Worm (Caenorhabditis elegans): ENCODE data around the gene F56D5.5.

F56D5.5 gene

DNA sequence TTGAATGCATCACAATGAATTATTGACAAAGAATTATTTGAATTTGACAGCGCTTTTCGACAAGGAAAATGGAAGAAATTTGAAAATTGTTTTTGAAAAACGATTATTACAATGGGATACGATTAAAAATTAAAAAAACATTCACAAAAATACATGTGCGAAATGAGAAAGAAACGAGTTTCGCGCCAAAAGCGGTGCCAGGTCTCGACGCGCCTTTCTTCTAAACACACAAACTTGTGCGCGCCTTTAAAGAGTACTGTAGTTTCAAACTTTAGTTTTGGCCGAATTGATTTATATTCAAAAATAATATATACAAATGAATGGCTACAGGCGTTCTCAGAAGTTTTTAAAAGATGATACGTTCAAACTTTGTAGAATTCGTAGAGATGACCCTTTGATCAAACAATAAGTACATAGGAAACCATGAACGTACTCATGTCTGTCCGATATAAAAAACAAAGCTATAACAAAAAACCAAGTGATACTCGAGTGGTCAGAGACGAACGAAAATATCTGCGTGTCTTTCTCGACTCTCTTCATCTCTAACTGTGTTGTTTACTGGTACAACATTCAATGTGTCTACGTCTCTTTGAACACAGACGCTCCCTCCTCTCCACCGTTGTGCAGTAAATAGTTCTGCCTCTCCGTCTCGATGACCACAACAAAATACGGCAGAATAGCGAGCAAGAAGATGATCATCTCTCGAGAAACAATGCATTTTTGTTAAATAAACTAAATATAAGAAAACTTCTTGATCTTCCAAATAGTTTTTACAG, 39.9 kb downstream of the F56D5.5 start (continued):
- no peak for TF ChIP-seq ceh-62 (tag; optimal IDR thresholded peaks at IDR 0.05)
- no peak for TF ChIP-seq ZK337.2 (GFP tag; IDR thresholded peaks at IDR 0.05)
- no peak for TF ChIP-seq aha-1 (tag)
- peak; percentile 51 for TF ChIP-seq mes-2 (tag; optimal IDR thresholded peaks at IDR 0.05; ENCODE audit: poor library complexity, severe bottlenecking)

DNA sequence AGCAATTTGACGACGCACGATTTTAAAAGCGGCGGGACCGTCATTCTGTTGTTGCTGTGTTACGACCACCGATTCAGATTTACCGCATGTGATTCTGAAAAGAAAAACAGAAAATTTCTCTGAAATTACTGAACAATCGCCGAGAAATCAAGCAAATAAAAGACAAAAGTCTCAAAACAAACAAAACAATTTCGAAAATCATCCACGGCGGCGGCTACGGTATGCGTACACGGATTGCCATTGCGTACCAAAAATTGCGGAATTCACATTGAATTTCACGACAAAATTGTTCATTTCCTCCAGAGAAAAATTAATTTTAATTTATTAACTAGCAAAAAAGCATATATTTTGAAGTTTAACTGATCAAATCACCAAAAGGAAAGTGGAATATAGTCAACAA, 41.5 kb downstream of the F56D5.5 start, which contains the start of gene pezo-1:
Gene pezo-1 (minus strand): TSS at position 101 of the 400 bp plus-strand sequence.
- TF ChIP-seq lsy-2 (tag; optimal IDR thresholded peaks at IDR 0.05) (peak in 1 of 2 experiments; percentile 48), aly-2 (tag; optimal IDR thresholded peaks at IDR 0.05) (no peak)

Data from whole organism, L4 larva.